Worm (Caenorhabditis elegans) whole organism, L4 larva: Measurements from ENCODE around the gene C28C12.12.

Source experiments
- attf-4 ChIP-seq: sonication (generic microtip); optimal IDR thresholded peaks from 3 replicates; lab custom pipeline; 2017; ENCODE audit warnings: missing biosample characterization, missing genetic modification characterization
- vab-7 ChIP-seq: fragments of 200-800 bp; sonication (Bioruptor generic); IDR thresholded peaks from 2 replicates; pipeline ENCODE4 v1.3.6; 2022; ENCODE audit warnings: missing genetic modification reagents, missing genetic modification characterization, missing compliant biosample characterization
- ztf-11 ChIP-seq: fragments of 150-350 bp; optimal IDR thresholded peaks from 2 replicates; lab custom pipeline; 2014; ENCODE audit warnings: missing biosample characterization, missing genetic modification characterization

- no peak for TF ChIP-seq vab-7
- TF ChIP-seq attf-4 (tag; lab: Kevin White, UChicago), result no peak
- no peak for TF ChIP-seq ztf-11
Measured at ce11 chrIV:8454076-8454475, 42.1 kb downstream of the C28C12.12 start.
